Worm (Caenorhabditis elegans): ENCODE data around the gene nmat-1.

DNA sequence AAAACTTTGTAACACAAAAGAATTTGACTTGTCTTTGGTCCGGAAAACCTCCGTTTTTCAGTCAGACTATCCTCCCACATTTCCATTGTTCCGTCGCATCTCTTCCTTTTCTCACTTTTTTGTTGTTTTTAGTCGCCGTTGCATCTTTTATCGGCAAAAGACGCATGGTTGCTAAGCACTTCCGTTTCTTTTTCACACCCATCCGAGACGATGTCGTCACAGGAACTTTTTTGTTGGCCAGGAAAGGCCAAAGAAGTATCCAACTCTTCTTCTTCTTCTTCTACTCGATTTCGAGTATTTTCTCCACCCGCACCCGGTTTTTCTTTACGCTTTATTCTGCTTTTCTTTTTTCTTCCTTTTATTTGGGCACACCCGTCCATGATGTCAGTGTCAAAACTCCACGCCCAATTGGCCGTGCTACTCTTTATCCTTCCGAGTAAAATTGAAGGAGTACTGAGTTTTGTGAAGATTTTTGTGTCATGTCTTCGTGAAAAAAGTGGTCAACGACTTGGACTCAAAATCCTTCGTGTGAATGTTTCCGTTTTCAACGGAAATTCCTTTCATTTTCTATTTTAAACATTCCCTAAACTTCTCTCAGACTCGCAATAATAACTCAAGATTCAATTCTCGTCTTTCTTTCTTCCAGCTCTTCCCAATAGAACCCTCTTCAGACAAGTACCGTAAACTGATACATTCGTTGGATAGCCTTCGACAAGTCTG lies 7.4 kb upstream of the nmat-1 start, which contains the start of gene B0198.2:
- no peak for TF ChIP-seq lsy-2 (tag; optimal IDR thresholded peaks at IDR 0.05)
- no peak for TF ChIP-seq unc-39 (tag; optimal IDR thresholded peaks at IDR 0.05)
- TF ChIP-seq unc-62 (GFP tag; optimal IDR thresholded peaks at IDR 0.05) = no peak
- TF ChIP-seq blmp-1 (tag; optimal IDR thresholded peaks at IDR 0.05) = no peak
- TF ChIP-seq elt-3 (tag; optimal IDR thresholded peaks at IDR 0.05) = no peak

Measured in whole organism, mixed stage, embryonic.